Fruit fly (Drosophila melanogaster): ENCODE data around the gene RpL7-like.

The RpL7-like gene

DNA sequence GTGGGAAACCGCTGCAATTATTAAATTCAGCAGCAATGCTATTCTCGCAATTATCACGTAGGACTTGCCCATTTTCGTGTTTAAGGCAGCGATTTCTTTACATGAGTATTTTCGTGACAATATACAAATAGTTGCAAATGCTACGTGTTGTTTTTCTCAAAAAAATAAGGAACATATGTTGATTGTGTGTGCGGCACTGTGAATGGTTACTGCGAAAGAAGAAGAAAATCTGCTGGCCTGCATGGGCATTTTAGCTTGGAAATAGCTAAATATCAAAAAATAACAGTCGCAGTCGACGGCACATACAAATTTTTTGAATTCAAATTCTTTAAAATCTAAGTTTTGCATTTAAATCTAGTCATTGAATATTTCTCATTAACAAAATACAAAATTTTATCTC is 15.6 kb upstream of the RpL7-like start, which contains the start of gene CG6766:
Gene CG6766, minus strand, starts transcription at position 180 of the 400 bp plus-strand sequence.
- TF ChIP-seq gfzf (GFP tag; optimal IDR thresholded peaks at IDR 0.05) (peak; percentile 27), CG43689 (GFP tag; IDR thresholded peaks at IDR 0.05) (no peak), CG13424 (tag; optimal IDR thresholded peaks at IDR 0.05) (no peak), exex (tag; optimal IDR thresholded peaks at IDR 0.05) (no peak), CG3995 (GFP tag; optimal IDR thresholded peaks at IDR 0.05) (peak; percentile 2), E2f2 (GFP tag; IDR thresholded peaks at IDR 0.05) (peak; percentile 49), Dll (GFP tag; IDR thresholded peaks at IDR 0.05; ENCODE audit: partially characterized antibody) (peak; percentile 29; the same call in 1 of the 4 replicates), Oli (tag; optimal IDR thresholded peaks at IDR 0.05) (no peak), fu2 (GFP tag; optimal IDR thresholded peaks at IDR 0.05) (no peak), CG7839 (tag; optimal IDR thresholded peaks at IDR 0.05) (no peak), MBD-R2 (GFP tag; IDR thresholded peaks at IDR 0.05) (peak; percentile 96), CG31441 (GFP tag; IDR thresholded peaks at IDR 0.05) (no peak), Blimp-1 (GFP tag; optimal IDR thresholded peaks at IDR 0.05) (no peak), bigmax (GFP tag; optimal IDR thresholded peaks at IDR 0.05) (peak; percentile 24), sens (GFP tag) (peak; percentile 73), row (GFP tag; IDR thresholded peaks at IDR 0.05) (peak; percentile 80), CG2120 (GFP tag; optimal IDR thresholded peaks at IDR 0.05) (peak; percentile 32), MESR4 (GFP tag; optimal IDR thresholded peaks at IDR 0.05) (peak; percentile 60), ap (GFP tag; IDR thresholded peaks at IDR 0.05) (no peak), CG18011 (GFP tag; optimal IDR thresholded peaks at IDR 0.05) (no peak), dm (GFP tag; optimal IDR thresholded peaks at IDR 0.05) (peak; percentile 52), pita (GFP tag; optimal IDR thresholded peaks at IDR 0.05) (no peak), CG17829 (tag; optimal IDR thresholded peaks at IDR 0.05) (peak; percentile 4), CG34376 (GFP tag; optimal IDR thresholded peaks at IDR 0.05) (peak; percentile 9), CG13287 (GFP tag; IDR thresholded peaks at IDR 0.05; ENCODE audit: partially characterized antibody) (peak; percentile 48; the same call in 1 of the 2 replicates), CkIIα-i1 (GFP tag; IDR thresholded peaks at IDR 0.05) (no peak), Opbp (GFP tag; IDR thresholded peaks at IDR 0.05; ENCODE audit: partially characterized antibody) (peak; percentile 23; the same call in 2 of the 3 replicates), CG10366 (GFP tag; IDR thresholded peaks at IDR 0.05) (no peak), Dref (GFP tag; IDR thresholded peaks at IDR 0.05) (peak; percentile 58), rib (GFP tag; IDR thresholded peaks at IDR 0.05) (no peak), al (GFP tag; IDR thresholded peaks at IDR 0.05) (no peak), CG12659 (GFP tag; optimal IDR thresholded peaks at IDR 0.05) (peak; percentile 31), Ets97D (GFP tag; optimal IDR thresholded peaks at IDR 0.05) (peak; percentile 3), nerfin-1 (tag; optimal IDR thresholded peaks at IDR 0.05) (peak; percentile 91), CG30020 (tag; optimal IDR thresholded peaks at IDR 0.05) (peak; percentile 6), mam (GFP tag; optimal IDR thresholded peaks at IDR 0.05) (no peak), Dp (GFP tag; optimal IDR thresholded peaks at IDR 0.05) (peak; percentile 42), B-H2 (GFP tag; optimal IDR thresholded peaks at IDR 0.05) (peak; percentile 34), Myb (GFP tag; optimal IDR thresholded peaks at IDR 0.05) (peak; percentile 87), bbx (GFP tag; IDR thresholded peaks at IDR 0.05; ENCODE audit: partially characterized antibody) (peak; percentile 35; the same call in 1 of the 2 replicates), CG34422 (GFP tag; IDR thresholded peaks at IDR 0.05) (no peak; the same call in 2 of the 3 replicates), CG15073 (GFP tag; optimal IDR thresholded peaks at IDR 0.05) (peak; percentile 41), HmgD (GFP tag; optimal IDR thresholded peaks at IDR 0.05) (peak; percentile 28), z (GFP tag; IDR thresholded peaks at IDR 0.05) (no peak), YL-1 (GFP tag; optimal IDR thresholded peaks at IDR 0.05) (peak; percentile 57), Sry-δ (GFP tag; optimal IDR thresholded peaks at IDR 0.05) (peak; percentile 35), trem (tag; optimal IDR thresholded peaks at IDR 0.05) (no peak), GATAe (GFP tag; conservative IDR thresholded peaks at IDR 0.05) (no peak), CG17568 (GFP tag; optimal IDR thresholded peaks at IDR 0.05) (no peak), sens-2 (GFP tag; IDR thresholded peaks at IDR 0.05) (no peak), phol (tag; optimal IDR thresholded peaks at IDR 0.05) (peak; percentile 9)

All from whole organism, embryonic.